Fruit fly (Drosophila melanogaster) Kc167 (cell line): Measurements from ENCODE around the gene Idh.

Source experiments
- h ChIP-seq: fragments of >200 bp; optimal IDR thresholded peaks from 3 replicates; lab custom pipeline; 2018; ENCODE audit warnings: missing external identifiers
- psq ChIP-seq: fragments of >200 bp; optimal IDR thresholded peaks from 2 replicates; lab custom pipeline; 2017; ENCODE audit warnings: missing external identifiers

DNA sequence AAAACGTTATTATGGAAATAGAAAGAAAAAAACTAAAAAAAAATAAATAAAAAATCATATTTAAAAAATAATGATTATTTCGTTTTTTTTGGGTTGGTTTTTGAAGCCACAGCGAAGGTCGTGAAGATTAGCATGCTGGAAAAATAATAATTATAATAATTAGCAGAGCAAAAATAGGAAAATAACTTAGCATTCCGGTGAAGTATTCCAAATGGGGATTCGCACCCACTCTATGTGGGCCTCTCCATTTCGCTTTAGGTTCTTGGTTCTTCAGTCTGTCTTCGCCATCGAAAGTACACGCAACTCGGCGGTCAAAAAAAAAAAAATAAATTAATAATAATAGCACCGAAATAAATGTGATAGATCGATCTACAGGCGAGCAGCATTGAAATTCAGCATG lies 32.4 kb downstream of the Idh start, which contains the start of gene CG34462:
- TF ChIP-seq h (lab: Kevin White, UChicago) (no peak), psq (lab: Kevin White, UChicago) (no peak)
